Fruit fly (Drosophila melanogaster): Measurements from ENCODE around the gene hh.

hh gene

DNA sequence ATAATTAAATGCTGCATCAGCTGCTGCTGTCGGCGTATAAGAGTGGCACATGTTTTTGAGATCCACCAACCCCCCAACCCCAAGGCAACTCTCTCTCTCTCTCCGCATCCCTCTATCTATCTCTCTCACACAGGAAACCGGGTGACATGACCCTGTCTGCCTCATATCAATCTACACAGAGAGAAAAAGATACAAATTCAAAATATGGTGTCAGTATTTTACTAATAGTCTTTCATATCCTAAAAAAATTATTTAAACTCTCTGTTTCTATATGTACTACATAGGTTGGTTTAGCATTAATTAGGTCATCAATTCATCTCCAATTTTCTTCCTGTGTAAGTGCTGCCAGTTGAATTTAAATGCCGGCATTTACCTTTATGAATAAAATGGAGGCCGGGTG, 33.7 kb upstream of the hh start (continued):
- peak; percentile 86 for TF ChIP-seq CG14667 (GFP tag; IDR thresholded peaks at IDR 0.05)
- TF ChIP-seq Lhr (GFP tag; optimal IDR thresholded peaks at IDR 0.05) = peak; percentile 79
- TF ChIP-seq klu (GFP tag; IDR thresholded peaks at IDR 0.05) = peak; percentile 72
- TF ChIP-seq Scr (GFP tag; IDR thresholded peaks at IDR 0.05; ENCODE audit: partially characterized antibody) = no peak
- peak; percentile 89 for TF ChIP-seq CG6689 (GFP tag; IDR thresholded peaks at IDR 0.05)
- TF ChIP-seq Ada2b (GFP tag; IDR thresholded peaks at IDR 0.05) = peak; percentile 94
- TF ChIP-seq CG33557 (GFP tag; optimal IDR thresholded peaks at IDR 0.05) = peak; percentile 76
- peak; percentile 56 for TF ChIP-seq sd (tag; optimal IDR thresholded peaks at IDR 0.05)
- TF ChIP-seq CG11560 (tag; IDR thresholded peaks at IDR 0.05) = peak; percentile 73; the same call in 2 of the 3 replicates
- TF ChIP-seq zen2 (GFP tag; IDR thresholded peaks at IDR 0.05; ENCODE audit: partially characterized antibody) = no peak
- peak; percentile 88 for TF ChIP-seq CG12104 (GFP tag; optimal IDR thresholded peaks at IDR 0.05)
- peak; percentile 83 for TF ChIP-seq NfI (GFP tag; optimal IDR thresholded peaks at IDR 0.05)
- peak; percentile 58 for TF ChIP-seq CG30020 (tag; optimal IDR thresholded peaks at IDR 0.05)
- TF ChIP-seq nerfin-2 (GFP tag; IDR thresholded peaks at IDR 0.05; ENCODE audit: partially characterized antibody) = no peak
- peak; percentile 83 for TF ChIP-seq ERR (GFP tag; optimal IDR thresholded peaks at IDR 0.05)
- TF ChIP-seq CG14441 (GFP tag; IDR thresholded peaks at IDR 0.05) = peak; percentile 88
- peak; percentile 64 for TF ChIP-seq psq (GFP tag; optimal IDR thresholded peaks at IDR 0.05)
- peak; percentile 70 for TF ChIP-seq CG17802 (tag; optimal IDR thresholded peaks at IDR 0.05)
- peak; percentile 93 for TF ChIP-seq lbe (GFP tag; optimal IDR thresholded peaks at IDR 0.05)
- TF ChIP-seq Ets65A (GFP tag) = peak; percentile 97
- peak; percentile 52 for TF ChIP-seq fd3F (GFP tag; optimal IDR thresholded peaks at IDR 0.05)
- TF ChIP-seq vvl (GFP tag; IDR thresholded peaks at IDR 0.05) = peak; percentile 98
- peak; percentile 92 for TF ChIP-seq lmd (GFP tag; IDR thresholded peaks at IDR 0.05)
- TF ChIP-seq Antp (GFP tag; optimal IDR thresholded peaks at IDR 0.05) = peak; percentile 90
- TF ChIP-seq Bteb2 (GFP tag; optimal IDR thresholded peaks at IDR 0.05) = peak; percentile 73
- TF ChIP-seq al (GFP tag; IDR thresholded peaks at IDR 0.05) = peak; percentile 64
- no peak for TF ChIP-seq mirr (GFP tag; optimal IDR thresholded peaks at IDR 0.05)
- peak; percentile 93 for TF ChIP-seq stc (GFP tag; IDR thresholded peaks at IDR 0.05)
- TF ChIP-seq CG4854 (GFP tag; optimal IDR thresholded peaks at IDR 0.05) = peak; percentile 84
- peak; percentile 87 for TF ChIP-seq ken (GFP tag; IDR thresholded peaks at IDR 0.05)
- peak; percentile 96 for TF ChIP-seq gem (tag; optimal IDR thresholded peaks at IDR 0.05)
- peak; percentile 95 for TF ChIP-seq CG17829 (tag; optimal IDR thresholded peaks at IDR 0.05)
- peak in 1 of 2 experiments; percentile 84 for TF ChIP-seq Eip74EF (GFP tag; optimal IDR thresholded peaks at IDR 0.05)
- TF ChIP-seq CG5953 (GFP tag; IDR thresholded peaks at IDR 0.05) = peak; percentile 79
- TF ChIP-seq hth (optimal IDR thresholded peaks at IDR 0.05) = no peak
- peak; percentile 57 to 77 for TF ChIP-seq Trl (optimal IDR thresholded peaks at IDR 0.05)
- peak; percentile 88 for TF ChIP-seq Trl (GFP tag; optimal IDR thresholded peaks at IDR 0.05)
- TF ChIP-seq HmgZ (tag; optimal IDR thresholded peaks at IDR 0.05) = peak; percentile 83
- TF ChIP-seq Dref (GFP tag; IDR thresholded peaks at IDR 0.05) = no peak
- peak; percentile 66 for TF ChIP-seq sr (GFP tag; IDR thresholded peaks at IDR 0.05)
- TF ChIP-seq CG9932 (GFP tag; IDR thresholded peaks at IDR 0.05) = peak; percentile 65
- no peak for TF ChIP-seq cas (GFP tag; IDR thresholded peaks at IDR 0.05)
- TF ChIP-seq nmo (GFP tag; optimal IDR thresholded peaks at IDR 0.05) = peak; percentile 93
- peak; percentile 82 for TF ChIP-seq lilli (GFP tag; optimal IDR thresholded peaks at IDR 0.05)
- TF ChIP-seq Sox100B (GFP tag; optimal IDR thresholded peaks at IDR 0.05) = peak; percentile 85
- peak; percentile 95 for TF ChIP-seq zfh1 (GFP tag; IDR thresholded peaks at IDR 0.05)
- TF ChIP-seq Dip2 (GFP tag; IDR thresholded peaks at IDR 0.05) = no peak
- no peak for TF ChIP-seq ash1 (GFP tag; optimal IDR thresholded peaks at IDR 0.05)
- TF ChIP-seq cato (GFP tag; optimal IDR thresholded peaks at IDR 0.05; ENCODE audit: borderline replicate concordance) = peak; percentile 79
- TF ChIP-seq NFAT (GFP tag; IDR thresholded peaks at IDR 0.05) = peak; percentile 51; the same call in 1 of the 2 replicates
- peak; percentile 70 for TF ChIP-seq Hmr (GFP tag; optimal IDR thresholded peaks at IDR 0.05)
- TF ChIP-seq CG17328 (GFP tag; IDR thresholded peaks at IDR 0.05) = peak; percentile 95

Measured in whole organism, embryonic.